Fruit fly (Drosophila melanogaster) whole organism, wandering third instar larva: Measurements from ENCODE around the gene mib1.
A peak's percentile ranks its signal among the peaks of the same experiment; 100 is the strongest.

Experiments
- Abd-B ChIP-seq: fragments of >200 bp; optimal IDR thresholded peaks from 2 replicates; lab custom pipeline; 2017; ENCODE audit warnings: missing biosample characterization, missing genetic modification characterization
- CG32264 ChIP-seq: fragments of 200-800 bp; sonication (Bioruptor generic); optimal IDR thresholded peaks from 2 replicates; lab custom pipeline; 2016; ENCODE audit warnings: missing biosample characterization, missing genetic modification characterization
- CG9705 ChIP-seq: fragments of 200-800 bp; sonication (Bioruptor generic); optimal IDR thresholded peaks from 2 replicates; lab custom pipeline; 2018; ENCODE audit warnings: missing biosample characterization, mild to moderate bottlenecking, missing genetic modification characterization
- CrebA ChIP-seq: fragments of 200-800 bp; sonication (Bioruptor generic); optimal IDR thresholded peaks from 2 replicates; lab custom pipeline; 2016; ENCODE audit warnings: missing biosample characterization, mild to moderate bottlenecking, missing genetic modification characterization, borderline replicate concordance
- Dfd ChIP-seq: fragments of >200 bp; optimal IDR thresholded peaks from 2 replicates; lab custom pipeline; 2017; ENCODE audit warnings: missing biosample characterization, missing genetic modification characterization
- Dif ChIP-seq: fragments of 200-275, 200-300 bp; sonication (Bioruptor generic); optimal IDR thresholded peaks from 2 replicates; lab custom pipeline; 2018; ENCODE audit warnings: missing biosample characterization, missing genetic modification characterization; ENCODE audit not compliant: partially characterized antibody
- GATAd ChIP-seq: sonication (Bioruptor generic); optimal IDR thresholded peaks from 2 replicates; lab custom pipeline; 2016; ENCODE audit warnings: missing biosample characterization, missing genetic modification characterization
- HLH106 ChIP-seq: fragments of 200-800 bp; optimal IDR thresholded peaks from 3 replicates; lab custom pipeline; 2019; ENCODE audit warnings: missing biosample characterization, mild to moderate bottlenecking, missing genetic modification characterization, moderate library complexity
- Hnf4 ChIP-seq: fragments of 200-800 bp; sonication (Bioruptor generic); optimal IDR thresholded peaks from 2 replicates; lab custom pipeline; 2016; ENCODE audit warnings: missing biosample characterization, mild to moderate bottlenecking, missing genetic modification characterization
- Hr78 ChIP-seq: fragments of >200 bp; optimal IDR thresholded peaks from 2 replicates; lab custom pipeline; 2017; ENCODE audit warnings: missing biosample characterization, missing genetic modification characterization
- Hr83 ChIP-seq: fragments of 200-300 bp; sonication (Bioruptor generic); optimal IDR thresholded peaks from 2 replicates; lab custom pipeline; 2016; ENCODE audit warnings: missing biosample characterization, mild to moderate bottlenecking, missing genetic modification characterization, moderate library complexity; ENCODE audit not compliant: poor library complexity, severe bottlenecking
- Jra ChIP-seq: sonication (Bioruptor generic); optimal IDR thresholded peaks from 2 replicates; lab custom pipeline; 2016; ENCODE audit warnings: missing biosample characterization, missing genetic modification characterization
- Mio ChIP-seq: sonication (Bioruptor generic); optimal IDR thresholded peaks from 2 replicates; lab custom pipeline; 2016; ENCODE audit warnings: missing biosample characterization, missing genetic modification characterization
- Myc ChIP-seq: fragments of >200 bp; optimal IDR thresholded peaks from 2 replicates; lab custom pipeline; 2017
- N ChIP-seq: fragments of >200 bp; optimal IDR thresholded peaks from 2 replicates; lab custom pipeline; 2018; ENCODE audit warnings: missing biosample characterization, missing external identifiers, missing genetic modification characterization
- OdsH ChIP-seq: fragments of 200-800 bp; sonication (Bioruptor generic); optimal IDR thresholded peaks from 2 replicates; lab custom pipeline; 2016; ENCODE audit warnings: missing biosample characterization, mild to moderate bottlenecking, missing genetic modification characterization
- Rel ChIP-seq, 2 experiments: fragments of 200-800 bp; sonication (Bioruptor generic) in 1 of 2; optimal IDR thresholded peaks; 2 replicates in 1 of 2; 3 replicates in 1 of 2; lab custom pipeline; 2016 to 2019; ENCODE audit warnings: mild to moderate bottlenecking in 2 of 2, missing biosample characterization in 2 of 2, missing genetic modification characterization in 2 of 2, moderate library complexity in 1 of 2
- Sp1 ChIP-seq: fragments of 200-800 bp; sonication (Bioruptor generic); optimal IDR thresholded peaks from 3 replicates; lab custom pipeline; 2019; ENCODE audit warnings: missing biosample characterization, mild to moderate bottlenecking, missing genetic modification characterization, moderate library complexity
- Vsx2 ChIP-seq: fragments of 200-300, 225-300 bp; sonication (Bioruptor generic); optimal IDR thresholded peaks from 2 replicates; lab custom pipeline; 2018; ENCODE audit warnings: missing biosample characterization, missing genetic modification characterization; ENCODE audit not compliant: partially characterized antibody
- br ChIP-seq: fragments of 200-800 bp; sonication (Bioruptor generic); optimal IDR thresholded peaks from 2 replicates; lab custom pipeline; 2016; ENCODE audit warnings: missing biosample characterization, missing genetic modification characterization
- brk ChIP-seq: fragments of 200-800 bp; sonication (Bioruptor generic); optimal IDR thresholded peaks from 2 replicates; lab custom pipeline; 2016; ENCODE audit warnings: missing biosample characterization, mild to moderate bottlenecking, missing genetic modification characterization
- dl ChIP-seq, 2 experiments: fragments of 175-275, 200-275 bp in 1 of 2; fragments of 200-275 bp in 1 of 2; sonication (Bioruptor generic); optimal IDR thresholded peaks; lab custom pipeline; 2018; ENCODE audit warnings: mild to moderate bottlenecking in 2 of 2, missing biosample characterization in 2 of 2, missing genetic modification characterization in 2 of 2, moderate library complexity in 2 of 2; ENCODE audit not compliant: partially characterized antibody in 2 of 2, insufficient read depth in 1 of 2
- dmrt93B ChIP-seq: fragments of 200-800 bp; sonication (Bioruptor generic); optimal IDR thresholded peaks from 2 replicates; lab custom pipeline; 2018; ENCODE audit warnings: missing biosample characterization, mild to moderate bottlenecking, missing genetic modification characterization
- dsf ChIP-seq: sonication (Bioruptor generic); optimal IDR thresholded peaks from 2 replicates; lab custom pipeline; 2016; ENCODE audit warnings: missing biosample characterization, missing genetic modification characterization, borderline replicate concordance
- ey ChIP-seq: fragments of 200-800 bp; sonication (Bioruptor generic); optimal IDR thresholded peaks from 2 replicates; lab custom pipeline; 2016; ENCODE audit warnings: missing biosample characterization, missing genetic modification characterization
- foxo ChIP-seq, 2 experiments: fragments of 200-800 bp; sonication (Bioruptor generic); optimal IDR thresholded peaks; 2 replicates in 1 of 2; 3 replicates in 1 of 2; lab custom pipeline; 2016 to 2017; ENCODE audit warnings: missing biosample characterization in 2 of 2, missing genetic modification characterization in 2 of 2
- fru ChIP-seq: fragments of 200-800 bp; sonication (Bioruptor generic); optimal IDR thresholded peaks from 3 replicates; lab custom pipeline; 2016; ENCODE audit warnings: missing biosample characterization, mild to moderate bottlenecking, missing genetic modification characterization
- h ChIP-seq: fragments of 200-800 bp; sonication (Bioruptor generic); optimal IDR thresholded peaks from 3 replicates; lab custom pipeline; 2016; ENCODE audit warnings: missing biosample characterization, mild to moderate bottlenecking, missing genetic modification characterization
- jim ChIP-seq: fragments of 175-275, 200-325 bp; sonication (Bioruptor generic); optimal IDR thresholded peaks from 2 replicates; lab custom pipeline; 2016; ENCODE audit warnings: missing biosample characterization, mild to moderate bottlenecking, missing genetic modification characterization
- lola ChIP-seq: fragments of >200 bp; optimal IDR thresholded peaks from 2 replicates; lab custom pipeline; 2017; ENCODE audit warnings: missing biosample characterization, missing genetic modification characterization
- pan ChIP-seq: fragments of >200 bp; optimal IDR thresholded peaks from 2 replicates; lab custom pipeline; 2017
- psq ChIP-seq: fragments of 200-800 bp; sonication (Bioruptor generic); optimal IDR thresholded peaks from 3 replicates; lab custom pipeline; 2017; ENCODE audit warnings: missing biosample characterization, mild to moderate bottlenecking, missing genetic modification characterization, moderate library complexity
- rgr ChIP-seq: fragments of 200-800 bp; sonication (Bioruptor generic); optimal IDR thresholded peaks from 3 replicates; lab custom pipeline; 2016; ENCODE audit warnings: missing biosample characterization, mild to moderate bottlenecking, missing genetic modification characterization
- sage ChIP-seq: fragments of 200-800 bp; sonication (Bioruptor generic); optimal IDR thresholded peaks from 2 replicates; lab custom pipeline; 2016; ENCODE audit warnings: missing biosample characterization, mild to moderate bottlenecking, missing genetic modification characterization
- sv ChIP-seq: fragments of 200-800 bp; sonication (Bioruptor generic); optimal IDR thresholded peaks from 3 replicates; lab custom pipeline; 2016; ENCODE audit warnings: missing biosample characterization, missing genetic modification characterization
- tai ChIP-seq: sonication (Bioruptor generic); optimal IDR thresholded peaks from 2 replicates; lab custom pipeline; 2016; ENCODE audit warnings: missing biosample characterization, missing genetic modification characterization
- usp ChIP-seq: fragments of >200 bp; optimal IDR thresholded peaks from 2 replicates; lab custom pipeline; 2017; ENCODE audit warnings: missing biosample characterization, missing genetic modification characterization
- woc ChIP-seq: sonication (Bioruptor generic); optimal IDR thresholded peaks from 2 replicates; lab custom pipeline; 2016; ENCODE audit warnings: missing biosample characterization, mild to moderate bottlenecking, missing genetic modification characterization

Gene mib1

dm6 chr3L:16023020-16023648, 11.5 kb upstream of the mib1 start, which contains the start of gene Notum:
Gene Notum (plus strand): TSS chr3L:16023480.
- TF ChIP-seq N (GFP tag; lab: Kevin White, UChicago) = no peak
- peak; percentile 32 for TF ChIP-seq psq (GFP tag; lab: Kevin White, UChicago)

DNA sequence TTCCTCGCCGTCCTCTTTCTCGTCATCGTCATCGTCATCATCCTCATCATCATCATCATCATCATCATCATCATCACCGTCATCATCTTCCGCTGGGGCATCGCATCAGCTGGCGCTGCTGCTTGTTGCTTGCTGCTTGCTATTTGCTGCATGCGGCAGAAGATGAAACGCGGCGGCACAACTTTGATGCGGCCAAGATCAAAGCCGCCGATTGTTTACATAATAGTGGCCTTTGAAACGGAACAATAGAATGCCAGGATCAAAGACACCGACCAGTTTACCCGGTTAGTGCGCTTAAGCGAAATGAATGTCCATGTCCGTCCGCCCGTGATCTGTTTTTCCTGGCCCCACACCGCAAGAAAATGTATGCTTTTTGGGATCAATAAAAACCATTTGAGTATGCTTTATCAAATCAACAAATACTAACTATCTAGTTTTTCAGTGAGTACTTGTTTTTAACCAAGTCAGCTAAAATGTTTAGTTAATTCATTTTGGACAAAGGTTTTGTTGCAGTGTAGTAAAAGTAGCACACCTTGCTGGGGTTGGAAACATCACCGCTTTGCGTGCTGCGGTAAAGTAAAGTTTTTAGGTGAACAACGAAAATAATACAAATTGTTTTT, 9.6 kb upstream of the mib1 start:
- no peak for TF ChIP-seq psq (GFP tag; lab: Kevin White, UChicago)
- peak; percentile 2 for TF ChIP-seq Sp1 (GFP tag; lab: Kevin White, UChicago)
- no peak for TF ChIP-seq Abd-B (GFP tag; lab: Kevin White, UChicago)
- TF ChIP-seq Hr83 (GFP tag; lab: Kevin White, UChicago) = no peak
- peak; percentile 25 for TF ChIP-seq rgr (GFP tag; lab: Kevin White, UChicago)
- TF ChIP-seq HLH106 (tag; lab: Kevin White, UChicago) = peak; percentile 36
- TF ChIP-seq usp (GFP tag; lab: Kevin White, UChicago) = no peak
- TF ChIP-seq Rel (GFP tag; optimal IDR thresholded peaks at IDR 0.05; lab: Kevin White, UChicago) = no peak
- TF ChIP-seq Rel (tag; optimal IDR thresholded peaks at IDR 0.05; lab: Kevin White, UChicago) = no peak
- TF ChIP-seq dmrt93B (GFP tag; lab: Kevin White, UChicago) = no peak
- peak; percentile 38 for TF ChIP-seq fru (GFP tag; lab: Kevin White, UChicago)
- TF ChIP-seq sv (GFP tag; lab: Kevin White, UChicago) = no peak
- no peak for TF ChIP-seq N (GFP tag; lab: Kevin White, UChicago)
- no peak for TF ChIP-seq Vsx2 (GFP tag; lab: Kevin White, UChicago)
- TF ChIP-seq Dif = no peak
- no peak for TF ChIP-seq Dfd
- TF ChIP-seq ey (GFP tag; lab: Kevin White, UChicago) = peak; percentile 19
- no peak for TF ChIP-seq Hnf4 (GFP tag; lab: Kevin White, UChicago)
- TF ChIP-seq foxo (GFP tag; optimal IDR thresholded peaks at IDR 0.05; lab: Kevin White, UChicago) = peak in 1 of 2 experiments; percentile 51
- TF ChIP-seq GATAd = no peak
- TF ChIP-seq h (GFP tag; lab: Kevin White, UChicago) = peak; percentile 57
- TF ChIP-seq CG32264 = no peak
- no peak for TF ChIP-seq tai
- peak; percentile 22 for TF ChIP-seq woc
- peak; percentile 26 for TF ChIP-seq OdsH
- no peak for TF ChIP-seq brk (GFP tag; lab: Kevin White, UChicago)
- TF ChIP-seq br (GFP tag; lab: Kevin White, UChicago) = peak; percentile 21
- TF ChIP-seq pan (lab: Kevin White, UChicago) = no peak
- no peak for TF ChIP-seq dl (GFP tag; optimal IDR thresholded peaks at IDR 0.05; lab: Kevin White, UChicago; ENCODE audit: insufficient read depth in 1 of 2, partially characterized antibody in 2 of 2)
- TF ChIP-seq dsf = no peak
- no peak for TF ChIP-seq jim (GFP tag; lab: Kevin White, UChicago)
- TF ChIP-seq Myc (lab: Kevin White, UChicago) = no peak
- TF ChIP-seq CG9705 (GFP tag; lab: Kevin White, UChicago) = no peak
- TF ChIP-seq Mio (GFP tag; lab: Kevin White, UChicago) = no peak
- TF ChIP-seq Hr78 (GFP tag; lab: Kevin White, UChicago) = no peak
- no peak for TF ChIP-seq Jra
- no peak for TF ChIP-seq lola (GFP tag; lab: Kevin White, UChicago)
- no peak for TF ChIP-seq sage (GFP tag; lab: Kevin White, UChicago)
- TF ChIP-seq CrebA = no peak
